Worm (Caenorhabditis elegans): ENCODE measurements around the gene vab-15.

vab-15 gene

DNA sequence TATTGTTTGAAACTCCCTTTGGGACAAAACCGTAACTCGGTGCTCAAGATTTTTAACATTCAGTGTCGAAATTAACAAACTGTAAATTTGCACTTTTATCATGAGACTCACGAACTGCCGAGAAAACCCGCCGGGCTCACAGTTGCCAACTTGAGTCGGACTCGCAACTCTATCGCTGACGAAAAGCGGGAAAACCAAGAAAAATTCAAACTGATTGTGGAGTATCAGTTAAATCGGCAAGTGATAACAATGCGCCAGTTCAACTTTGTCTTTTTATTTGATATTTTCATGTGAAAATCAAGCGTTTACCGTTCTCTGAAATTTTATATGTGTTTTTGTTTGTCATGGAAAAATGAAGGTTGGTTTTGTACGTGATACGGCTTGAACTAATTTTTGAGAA is 35.5 kb downstream of the vab-15 start:
- TF ChIP-seq tbx-2 (tag; optimal IDR thresholded peaks at IDR 0.05) = no peak
- TF ChIP-seq elt-2 (tag; optimal IDR thresholded peaks at IDR 0.05) = peak; percentile 55
- TF ChIP-seq efl-1 (optimal IDR thresholded peaks at IDR 0.05) = no peak
- TF ChIP-seq efl-1 (GFP tag; optimal IDR thresholded peaks at IDR 0.05 in 1 of 2) = peak in 1 of 2 experiments; percentile 62

DNA sequence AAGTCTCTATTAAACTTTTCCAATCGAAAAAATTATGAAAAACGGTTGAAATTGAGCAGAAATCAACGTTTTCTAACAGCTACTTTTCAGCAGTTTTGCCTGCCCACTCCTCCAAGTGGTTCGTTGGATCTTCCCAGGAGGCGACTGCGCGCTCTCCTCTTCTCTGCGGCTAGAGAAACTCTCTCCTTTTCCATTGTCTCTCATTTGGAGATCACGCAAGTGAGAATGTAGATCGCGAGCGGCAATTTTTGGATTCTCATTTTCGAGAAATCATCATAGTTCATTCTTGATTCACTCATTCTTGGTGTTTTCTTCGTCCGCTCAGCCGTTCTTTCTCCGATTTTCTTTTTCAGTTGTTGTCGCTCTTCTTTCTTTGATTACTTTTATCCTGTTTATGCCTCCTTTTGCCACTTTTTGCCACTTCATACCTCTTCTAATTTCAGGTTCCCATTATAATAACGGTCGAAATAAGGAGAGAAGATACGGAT is 36.8 kb downstream of the vab-15 start, which contains the start of gene mrp-4:
mrp-4 (plus strand) TSS at position 438 of the 488 bp plus-strand sequence.
- TF ChIP-seq isw-1 (GFP tag; IDR thresholded peaks at IDR 0.05) (no peak), unc-62 (GFP tag; optimal IDR thresholded peaks at IDR 0.05) (no peak), hlh-17 (GFP tag; optimal IDR thresholded peaks at IDR 0.05; ENCODE audit: borderline replicate concordance) (no peak), hpl-2 (GFP tag; optimal IDR thresholded peaks at IDR 0.05) (no peak), irx-1 (tag; optimal IDR thresholded peaks at IDR 0.05) (no peak), pag-3 (tag; optimal IDR thresholded peaks at IDR 0.05; ENCODE audit: borderline replicate concordance, insufficient read depth) (no peak), lsy-2 (tag; optimal IDR thresholded peaks at IDR 0.05) (no peak), efl-3 (GFP tag; optimal IDR thresholded peaks at IDR 0.05) (no peak), elt-3 (tag; optimal IDR thresholded peaks at IDR 0.05) (no peak), nhr-90 (tag; optimal IDR thresholded peaks at IDR 0.05; ENCODE audit: poor library complexity) (no peak), swsn-7 (tag; optimal IDR thresholded peaks at IDR 0.05) (no peak)

DNA sequence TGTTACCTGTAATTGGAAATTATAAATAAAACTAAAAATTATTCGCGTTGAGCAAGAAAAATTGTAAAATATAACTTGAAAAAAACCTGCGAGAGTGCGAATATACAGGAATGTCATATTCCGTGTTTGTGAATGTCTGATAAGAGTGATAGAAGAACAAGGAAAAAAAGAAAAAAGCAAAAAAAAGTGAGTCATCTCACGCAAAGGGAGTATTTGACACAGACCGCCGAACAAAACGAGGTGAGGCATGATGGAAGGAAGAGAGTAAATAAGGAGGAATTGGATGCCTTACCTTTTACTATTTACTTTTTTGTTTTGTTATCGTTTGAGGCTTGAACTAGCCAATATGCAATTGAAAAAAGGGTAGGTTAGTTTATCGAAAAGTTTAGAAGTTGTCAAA is 45.2 kb downstream of the vab-15 start, which contains the start of gene F21G4.1:
F21G4.1 (minus strand) TSS at position 6 of the 400 bp plus-strand sequence.
- TF ChIP-seq nhr-77 (tag; optimal IDR thresholded peaks at IDR 0.05) (no peak), elt-2 (tag; optimal IDR thresholded peaks at IDR 0.05) (peak; percentile 13), blmp-1 (tag; optimal IDR thresholded peaks at IDR 0.05) (no peak), lin-14 (GFP tag; optimal IDR thresholded peaks at IDR 0.05) (peak; percentile 13)

DNA sequence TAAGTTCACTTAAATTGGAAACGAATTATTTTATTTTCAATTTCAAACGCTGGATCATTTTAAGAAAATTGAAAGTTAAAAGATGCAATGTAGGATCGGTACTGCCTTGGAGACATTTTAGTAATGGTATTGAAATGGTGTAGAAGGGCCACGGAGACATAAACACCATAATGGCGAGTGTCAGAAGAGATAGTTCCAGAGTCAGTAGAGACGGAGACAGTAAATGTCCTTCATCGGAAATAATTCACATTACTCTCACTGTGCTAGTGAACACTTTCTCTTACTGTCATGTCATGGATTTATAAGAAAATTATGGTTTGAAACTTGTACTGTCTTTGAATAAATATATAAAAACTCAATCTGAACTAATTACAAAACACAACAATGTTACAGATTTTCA is 46.0 kb downstream of the vab-15 start:
- peak; percentile 73 for TF ChIP-seq nhr-85 (tag)
- TF ChIP-seq blmp-1 (tag; optimal IDR thresholded peaks at IDR 0.05) = peak; percentile 87
- no peak for TF ChIP-seq mab-9 (GFP tag; IDR thresholded peaks at IDR 0.05)
- TF ChIP-seq lin-14 (GFP tag; optimal IDR thresholded peaks at IDR 0.05) = peak; percentile 59

DNA sequence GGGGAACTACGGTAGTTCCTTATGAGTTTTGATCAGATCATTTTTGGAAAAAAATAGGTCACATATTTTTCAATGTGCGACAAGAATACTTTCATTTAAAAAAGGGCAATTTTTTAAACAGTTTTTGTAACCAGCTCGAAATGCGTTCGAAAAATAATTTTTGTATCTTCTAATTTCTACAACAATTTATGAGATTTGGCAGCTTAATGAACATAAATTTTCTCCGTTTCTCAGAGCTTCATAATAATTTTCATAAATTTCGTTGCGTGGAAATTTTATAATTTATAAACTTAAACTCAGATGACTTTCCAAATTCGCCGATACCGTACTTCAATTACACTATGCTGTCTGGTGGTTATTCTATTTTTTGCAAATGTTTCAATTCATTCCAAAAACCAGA is 47.8 kb downstream of the vab-15 start, which contains the start of gene F21G4.3:
F21G4.3 (plus strand) TSS at position 301 of the 400 bp plus-strand sequence.
- no peak for TF ChIP-seq sptf-1 (tag; optimal IDR thresholded peaks at IDR 0.05)
- TF ChIP-seq nhr-76 (tag; optimal IDR thresholded peaks at IDR 0.05) = no peak
- TF ChIP-seq unc-86 (tag; optimal IDR thresholded peaks at IDR 0.05) = no peak
- TF ChIP-seq rnt-1 (tag; optimal IDR thresholded peaks at IDR 0.05) = no peak
- no peak for TF ChIP-seq C34B4.2 (tag; optimal IDR thresholded peaks at IDR 0.05)
- no peak for TF ChIP-seq ztf-4 (tag; optimal IDR thresholded peaks at IDR 0.05)
- TF ChIP-seq C04F5.9 (tag; optimal IDR thresholded peaks at IDR 0.05) = no peak
- TF ChIP-seq xbp-1 (tag; optimal IDR thresholded peaks at IDR 0.05) = no peak
- TF ChIP-seq fkh-8 (tag; optimal IDR thresholded peaks at IDR 0.05) = no peak
- no peak for TF ChIP-seq elt-2 (tag; optimal IDR thresholded peaks at IDR 0.05)
- TF ChIP-seq mef-2 (tag; optimal IDR thresholded peaks at IDR 0.05) = no peak
- no peak for TF ChIP-seq swsn-7 (tag; optimal IDR thresholded peaks at IDR 0.05)
- no peak for TF ChIP-seq unc-98 (GFP tag; IDR thresholded peaks at IDR 0.05)
- TF ChIP-seq hlh-17 (GFP tag; optimal IDR thresholded peaks at IDR 0.05; ENCODE audit: borderline replicate concordance) = no peak
- TF ChIP-seq nhr-47 (tag; optimal IDR thresholded peaks at IDR 0.05) = no peak
- TF ChIP-seq lsy-2 (tag; optimal IDR thresholded peaks at IDR 0.05) = no peak
- no peak for TF ChIP-seq mab-9 (GFP tag; IDR thresholded peaks at IDR 0.05)

Measured in whole organism, L1 larva.